Worm (Caenorhabditis elegans) whole organism, midembryonic: Measurements from ENCODE around the gene srh-298.

Source experiments
- T22C8.4 ChIP-seq: fragments of 200-800 bp; sonication (Bioruptor generic); IDR thresholded peaks from 2 replicates; pipeline ENCODE4 v1.3.6; 2022; ENCODE audit warnings: missing genetic modification characterization, missing compliant biosample characterization
- flt-1 ChIP-seq: fragments of 200-800 bp; sonication (Bioruptor generic); IDR thresholded peaks from 2 replicates; pipeline ENCODE4 v1.3.6; 2022; ENCODE audit warnings: missing genetic modification characterization, missing compliant biosample characterization
- klf-2 ChIP-seq: fragments of 200-800 bp; sonication (Bioruptor generic); conservative IDR thresholded peaks from 2 replicates; pipeline ENCODE4 v1.3.6; 2022; ENCODE audit warnings: missing genetic modification reagents, missing genetic modification characterization, missing compliant biosample characterization
- tab-1 ChIP-seq: fragments of 200-800 bp; sonication (Bioruptor generic); IDR thresholded peaks from 2 replicates; pipeline ENCODE4 v1.3.6; 2022; ENCODE audit warnings: missing genetic modification characterization, missing compliant biosample characterization

DNA sequence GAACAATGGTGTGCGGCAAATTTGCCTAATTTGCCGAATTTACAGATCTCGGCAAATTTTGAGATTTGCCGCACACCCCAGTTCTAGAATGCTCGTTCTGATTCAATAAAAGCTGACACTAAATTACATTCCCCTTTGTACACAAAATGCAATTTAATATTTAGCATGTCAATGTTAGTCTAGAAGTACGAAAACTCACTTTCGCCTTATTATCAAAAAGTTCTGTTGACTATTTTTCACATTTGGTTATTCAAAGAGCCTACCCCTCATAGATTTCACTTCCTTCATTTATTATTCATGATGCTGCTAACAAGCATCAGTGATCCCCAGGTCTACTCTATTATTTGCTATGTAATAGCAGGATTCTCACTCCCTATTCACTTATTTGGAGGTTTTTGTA, at the start of gene srh-298:
- TF ChIP-seq tab-1 (no peak), T22C8.4 (GFP tag; lab: Robert Waterston, UW) (no peak), flt-1 (GFP tag; lab: Robert Waterston, UW) (no peak), klf-2 (no peak)
